Worm (Caenorhabditis elegans) whole organism, late embryonic: ENCODE data around the gene str-159.

ENCODE experiments used
- C08G9.2 ChIP-seq: sonication (generic microtip); optimal IDR thresholded peaks from 2 replicates; lab custom pipeline; 2016; ENCODE audit warnings: mild to moderate bottlenecking, missing genetic modification characterization, moderate library complexity, missing compliant biosample characterization
- F13H6.1 ChIP-seq: sonication (generic microtip); optimal IDR thresholded peaks from 2 replicates; lab custom pipeline; 2016; ENCODE audit warnings: missing genetic modification characterization, missing compliant biosample characterization
- Y22D7AL.16 ChIP-seq: sonication (generic microtip); optimal IDR thresholded peaks from 2 replicates; lab custom pipeline; 2016; ENCODE audit warnings: missing genetic modification characterization, missing compliant biosample characterization
- ama-1 ChIP-seq: fragments of 150-350 bp; optimal IDR thresholded peaks from 2 replicates; lab custom pipeline; 2014
- ceh-2 ChIP-seq: sonication (generic microtip); optimal IDR thresholded peaks from 2 replicates; lab custom pipeline; 2016; ENCODE audit warnings: missing genotype, missing genetic modification characterization, missing compliant biosample characterization
- ceh-48 ChIP-seq: sonication (generic microtip); optimal IDR thresholded peaks from 2 replicates; lab custom pipeline; 2016; ENCODE audit warnings: missing genetic modification characterization, inconsistent platforms, missing compliant biosample characterization
- dmd-4 ChIP-seq: sonication (generic microtip); optimal IDR thresholded peaks from 2 replicates; lab custom pipeline; 2016; ENCODE audit warnings: borderline replicate concordance, missing genetic modification characterization, missing compliant biosample characterization
- hlh-8 ChIP-seq: sonication (generic microtip); optimal IDR thresholded peaks from 2 replicates; lab custom pipeline; 2016; ENCODE audit warnings: missing genotype, missing genetic modification characterization, missing compliant biosample characterization
- mec-3 ChIP-seq: sonication (generic microtip); optimal IDR thresholded peaks from 2 replicates; lab custom pipeline; 2016; ENCODE audit warnings: borderline replicate concordance, missing genetic modification characterization, missing compliant biosample characterization
- nhr-232 ChIP-seq: sonication (generic microtip); optimal IDR thresholded peaks from 2 replicates; lab custom pipeline; 2016; ENCODE audit warnings: missing genetic modification characterization, missing compliant biosample characterization
- pag-3 ChIP-seq: sonication (generic microtip); optimal IDR thresholded peaks from 2 replicates; lab custom pipeline; 2016; ENCODE audit warnings: missing compliant biosample characterization, missing genetic modification characterization, borderline replicate concordance
- pqm-1 ChIP-seq: sonication (generic microtip); optimal IDR thresholded peaks from 2 replicates; lab custom pipeline; 2016; ENCODE audit warnings: missing genetic modification characterization, missing compliant biosample characterization
- sox-4 ChIP-seq: sonication (generic microtip); optimal IDR thresholded peaks from 2 replicates; lab custom pipeline; 2017; ENCODE audit warnings: mild to moderate bottlenecking, missing genetic modification characterization, inconsistent platforms, missing compliant biosample characterization
- ztf-16 ChIP-seq: sonication (generic microtip); optimal IDR thresholded peaks from 2 replicates; lab custom pipeline; 2017; ENCODE audit warnings: missing genetic modification characterization, missing compliant biosample characterization

DNA sequence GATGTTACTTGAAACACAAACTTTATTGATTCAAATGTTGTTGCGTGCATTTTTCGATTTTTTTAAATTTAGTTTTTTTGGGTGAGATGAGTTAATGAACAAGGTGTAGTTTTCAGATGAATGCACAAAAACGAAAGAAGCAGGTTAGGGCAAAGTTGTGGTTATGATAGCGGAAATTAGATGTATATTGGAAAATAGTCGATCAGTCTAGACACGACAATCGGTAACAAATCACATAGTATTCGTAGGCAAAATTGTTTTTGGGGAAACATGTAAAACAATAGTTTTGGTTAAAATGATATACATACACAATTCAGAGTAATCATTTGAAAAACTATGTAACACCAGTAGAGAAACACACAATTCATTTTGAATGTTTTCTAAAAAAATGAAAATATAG lies 41.5 kb upstream of the str-159 start, which contains the start of gene str-172:
- no peak for TF ChIP-seq F13H6.1 (tag; lab: Kevin White, UChicago)
- no peak for TF ChIP-seq Y22D7AL.16
- no peak for TF ChIP-seq ceh-48 (tag; lab: Kevin White, UChicago)
- no peak for TF ChIP-seq mec-3 (tag; lab: Kevin White, UChicago)
- TF ChIP-seq pqm-1 (tag; lab: Kevin White, UChicago) = no peak
- no peak for TF ChIP-seq ama-1
- no peak for TF ChIP-seq pag-3
- no peak for TF ChIP-seq dmd-4 (tag; lab: Kevin White, UChicago)
- no peak for TF ChIP-seq ceh-2 (tag; lab: Kevin White, UChicago)
- no peak for TF ChIP-seq nhr-232 (tag; lab: Kevin White, UChicago)
- no peak for TF ChIP-seq hlh-8 (tag; lab: Kevin White, UChicago)
- no peak for TF ChIP-seq ztf-16 (tag; lab: Kevin White, UChicago)
- TF ChIP-seq sox-4 (tag; lab: Kevin White, UChicago) = no peak
- no peak for TF ChIP-seq C08G9.2
